Worm (Caenorhabditis elegans): Measurements from ENCODE around the gene F36G9.3.

DNA sequence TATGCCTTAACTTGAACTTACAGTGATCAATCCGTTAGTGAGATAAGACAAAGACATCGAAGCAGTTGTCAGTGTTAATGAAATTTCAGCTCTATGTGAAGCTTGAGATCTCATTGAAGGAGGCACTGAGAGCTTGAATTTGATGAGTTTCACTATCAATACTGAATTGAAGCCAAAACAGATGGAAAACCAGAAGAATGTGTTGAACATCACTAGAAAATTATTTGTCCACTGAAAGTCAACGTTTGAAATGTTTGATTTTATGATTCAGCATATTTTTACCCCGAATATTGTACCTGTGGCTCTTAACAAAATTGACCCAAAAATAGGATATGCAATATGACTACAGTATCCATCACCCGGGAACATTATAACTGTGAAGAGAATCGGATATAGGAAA is 13.6 kb downstream of the F36G9.3 start:
- no peak for TF ChIP-seq B0336.3 (GFP tag; IDR thresholded peaks at IDR 0.05)
- no peak for TF ChIP-seq cebp-1 (GFP tag; IDR thresholded peaks at IDR 0.05)
- no peak for TF ChIP-seq cebp-1 (tag; optimal IDR thresholded peaks at IDR 0.05)
